Fruit fly (Drosophila melanogaster) whole organism, embryonic: ENCODE data around the gene CG11842.
A peak's percentile ranks its signal among the peaks of the same experiment; 100 is the strongest.

Experiments used
- CG12155 ChIP-seq: fragments of 200-800 bp; sonication (Bioruptor generic); optimal IDR thresholded peaks from 3 replicates; lab custom pipeline; 2016; ENCODE audit warnings: missing biosample characterization, missing genetic modification characterization
- CG13296 ChIP-seq: fragments of 200-800 bp; sonication (Bioruptor generic); optimal IDR thresholded peaks from 3 replicates; lab custom pipeline; 2018; ENCODE audit warnings: missing biosample characterization, mild to moderate bottlenecking, missing genetic modification characterization
- CG17568 ChIP-seq: fragments of 200-800 bp; sonication (Bioruptor generic); optimal IDR thresholded peaks from 2 replicates; lab custom pipeline; 2018; ENCODE audit warnings: missing biosample characterization, mild to moderate bottlenecking, missing genetic modification characterization, moderate library complexity
- CG18262 ChIP-seq: fragments of 200-800 bp; optimal IDR thresholded peaks from 3 replicates; lab custom pipeline; 2019; ENCODE audit warnings: missing biosample characterization, mild to moderate bottlenecking, missing genetic modification characterization, moderate library complexity
- CG18599 ChIP-seq: fragments of 200-800 bp; sonication (Bioruptor generic); optimal IDR thresholded peaks from 3 replicates; lab custom pipeline; 2017; ENCODE audit warnings: missing biosample characterization, missing genetic modification characterization, mild to moderate bottlenecking, moderate library complexity, missing genetic modification reagents
- CG2120 ChIP-seq: fragments of 200-800 bp; sonication (Bioruptor generic); optimal IDR thresholded peaks from 3 replicates; lab custom pipeline; 2016; ENCODE audit warnings: missing biosample characterization, missing genetic modification characterization
- CG2875 ChIP-seq: fragments of 200-800 bp; sonication (Bioruptor generic); optimal IDR thresholded peaks from 2 replicates; lab custom pipeline; 2017; ENCODE audit warnings: missing biosample characterization, mild to moderate bottlenecking, missing genetic modification characterization, missing genetic modification reagents
- CG32767 ChIP-seq: fragments of 200-800 bp; sonication (Bioruptor generic); IDR thresholded peaks from 2 replicates; pipeline ENCODE4 v1.3.6; 2022; ENCODE audit warnings: missing biosample characterization, missing genetic modification characterization
- CG34422 ChIP-seq: fragments of 200-800 bp; sonication (Bioruptor generic); IDR thresholded peaks from 3 replicates; pipeline ENCODE4 v1.3.6; 2022; ENCODE audit warnings: missing biosample characterization, missing genetic modification characterization
- CG3726 ChIP-seq: fragments of 200-800 bp; sonication (Bioruptor generic); IDR thresholded peaks from 3 replicates; pipeline ENCODE4, ENCODE4 v1.3.6; 2022; ENCODE audit warnings: missing biosample characterization, missing genetic modification characterization
- CG4730 ChIP-seq: fragments of 200-800 bp; sonication (Bioruptor generic); IDR thresholded peaks from 2 replicates; pipeline ENCODE4 v1.3.6; 2022; ENCODE audit warnings: missing biosample characterization, missing genetic modification characterization
- CG4854 ChIP-seq: fragments of 200-800 bp; sonication (Bioruptor generic); optimal IDR thresholded peaks from 2 replicates; lab custom pipeline; 2016; ENCODE audit warnings: missing biosample characterization, missing genetic modification characterization, inconsistent platforms
- CG5245 ChIP-seq: fragments of 200-800 bp; sonication (Bioruptor generic); optimal IDR thresholded peaks from 3 replicates; lab custom pipeline; 2016; ENCODE audit warnings: missing biosample characterization, missing genetic modification characterization
- CG6765 ChIP-seq: fragments of 200-800 bp; sonication (Bioruptor generic); optimal IDR thresholded peaks from 3 replicates; lab custom pipeline; 2017; ENCODE audit warnings: missing biosample characterization, mild to moderate bottlenecking, missing genetic modification characterization
- CG8924 ChIP-seq: fragments of 200-800 bp; optimal IDR thresholded peaks from 3 replicates; lab custom pipeline; 2019; ENCODE audit warnings: missing biosample characterization, mild to moderate bottlenecking, missing genetic modification characterization, moderate library complexity
- CG9817 ChIP-seq: fragments of 200-800 bp; sonication (Bioruptor generic); optimal IDR thresholded peaks from 2 replicates; lab custom pipeline; 2018; ENCODE audit warnings: missing biosample characterization, mild to moderate bottlenecking, missing genetic modification characterization, moderate library complexity
- CkIIα-i1 ChIP-seq: fragments of 200-800 bp; sonication (Bioruptor generic); IDR thresholded peaks from 2 replicates; pipeline ENCODE4 v1.3.6; 2022; ENCODE audit warnings: missing biosample characterization, missing genetic modification characterization
- Ets97D ChIP-seq: fragments of 200-800 bp; sonication (Bioruptor generic); optimal IDR thresholded peaks from 3 replicates; lab custom pipeline; 2016; ENCODE audit warnings: missing biosample characterization, missing genetic modification characterization
- Hey ChIP-seq: fragments of 200-800 bp; sonication (Bioruptor generic); optimal IDR thresholded peaks from 3 replicates; lab custom pipeline; 2018; ENCODE audit warnings: missing biosample characterization, mild to moderate bottlenecking, missing genetic modification characterization
- Hmr ChIP-seq: fragments of 200-800 bp; sonication (Bioruptor generic); optimal IDR thresholded peaks from 3 replicates; lab custom pipeline; 2017; ENCODE audit warnings: mild to moderate bottlenecking, missing biosample characterization, missing genetic modification reagents, missing genetic modification characterization
- Hr51 ChIP-seq, 2 experiments: fragments of 200-800 bp; sonication (Bioruptor generic); optimal IDR thresholded peaks; 2 replicates in 1 of 2; 3 replicates in 1 of 2; lab custom pipeline; 2016 to 2018; ENCODE audit warnings: missing biosample characterization in 2 of 2, missing genetic modification characterization in 2 of 2, mild to moderate bottlenecking in 1 of 2, moderate library complexity in 1 of 2
- Hsf ChIP-seq: fragments of 200-800 bp; sonication (Bioruptor generic); optimal IDR thresholded peaks from 3 replicates; lab custom pipeline; 2016; ENCODE audit warnings: missing biosample characterization, missing genetic modification characterization
- MBD-R2 ChIP-seq: fragments of 200-800 bp; sonication (Bioruptor generic); IDR thresholded peaks from 2 replicates; pipeline ENCODE4 v1.3.6; 2022; ENCODE audit warnings: missing biosample characterization, missing genetic modification characterization
- Med ChIP-seq: fragments of 200-800 bp; sonication (Bioruptor generic); peaks from one replicate; lab custom pipeline; 2016; ENCODE audit warnings: missing biosample characterization, missing genetic modification characterization, mild to moderate bottlenecking, inconsistent platforms, moderate library complexity
- NC2α ChIP-seq: fragments of 200-800 bp; sonication (Bioruptor generic); optimal IDR thresholded peaks from 2 replicates; lab custom pipeline; 2016; ENCODE audit warnings: missing biosample characterization, missing genetic modification characterization
- NFAT ChIP-seq: fragments of 200-800 bp; sonication (Bioruptor generic); IDR thresholded peaks from 2 replicates; pipeline ENCODE4 v1.3.6; 2022; ENCODE audit warnings: missing biosample characterization, missing genetic modification characterization
- Tbp ChIP-seq: fragments of >200 bp; optimal IDR thresholded peaks from 2 replicates; lab custom pipeline; 2018; ENCODE audit warnings: missing biosample characterization, missing genetic modification characterization
- Trl ChIP-seq, 3 experiments: fragments of >200 bp in 2 of 3; fragments of 200-800 bp in 1 of 3; sonication (Bioruptor generic) in 1 of 3; optimal IDR thresholded peaks; 2 replicates in 1 of 3; 3 replicates in 2 of 3; lab custom pipeline; 2016 to 2017; ENCODE audit warnings: missing biosample characterization in 1 of 3, missing genetic modification characterization in 1 of 3
- Xrp1 ChIP-seq: fragments of 200-800 bp; sonication (Bioruptor generic); IDR thresholded peaks from 2 replicates; pipeline ENCODE4 v1.3.6; 2022; ENCODE audit warnings: missing biosample characterization, missing genetic modification characterization
- ap ChIP-seq: fragments of 200-800 bp; sonication (Bioruptor generic); IDR thresholded peaks from 2 replicates; pipeline ENCODE4 v1.3.6; 2022; ENCODE audit warnings: missing biosample characterization, missing genetic modification characterization
- az2 ChIP-seq: fragments of 200-800 bp; sonication (Bioruptor generic); optimal IDR thresholded peaks from 3 replicates; lab custom pipeline; 2016; ENCODE audit warnings: missing biosample characterization, missing genetic modification characterization
- bbx ChIP-seq: fragments of 200-800 bp; sonication (Bioruptor generic); IDR thresholded peaks from 2 replicates; pipeline ENCODE4 v1.3.6; 2022; ENCODE audit warnings: missing biosample characterization, missing genetic modification characterization; ENCODE audit not compliant: partially characterized antibody
- cato ChIP-seq: fragments of 200-800 bp; sonication (Bioruptor generic); optimal IDR thresholded peaks from 2 replicates; lab custom pipeline; 2016; ENCODE audit warnings: missing biosample characterization, missing genetic modification characterization, borderline replicate concordance
- corto ChIP-seq: fragments of 200-800 bp; sonication (Bioruptor generic); optimal IDR thresholded peaks from 2 replicates; lab custom pipeline; 2016; ENCODE audit warnings: missing biosample characterization, mild to moderate bottlenecking, missing genetic modification characterization, moderate library complexity
- eyg ChIP-seq: fragments of 200-800 bp; sonication (Bioruptor generic); optimal IDR thresholded peaks from 3 replicates; lab custom pipeline; 2016; ENCODE audit warnings: missing biosample characterization, missing genetic modification characterization
- grn ChIP-seq: fragments of 200-800 bp; sonication (Bioruptor generic); optimal IDR thresholded peaks from 3 replicates; lab custom pipeline; 2017; ENCODE audit warnings: missing biosample characterization, missing genetic modification characterization
- her ChIP-seq: fragments of 200-800 bp; sonication (Bioruptor generic); optimal IDR thresholded peaks from 2 replicates; lab custom pipeline; 2016; ENCODE audit warnings: missing biosample characterization, missing genetic modification characterization
- jigr1 ChIP-seq: fragments of 200-800 bp; sonication (Bioruptor generic); IDR thresholded peaks from 3 replicates; pipeline ENCODE4 v1.3.6; 2022; ENCODE audit warnings: missing biosample characterization, missing genetic modification characterization
- kni ChIP-seq: fragments of 200-800 bp; sonication (Bioruptor generic); optimal IDR thresholded peaks from 3 replicates; lab custom pipeline; 2017; ENCODE audit warnings: mild to moderate bottlenecking, missing biosample characterization, missing genetic modification reagents, missing genetic modification characterization
- nau ChIP-seq: fragments of 200-800 bp; sonication (Bioruptor generic); optimal IDR thresholded peaks from 3 replicates; lab custom pipeline; 2017; ENCODE audit warnings: missing biosample characterization, mild to moderate bottlenecking, missing genetic modification characterization, missing genetic modification reagents
- odd ChIP-seq: fragments of 200-800 bp; sonication (Bioruptor generic); optimal IDR thresholded peaks from 2 replicates; lab custom pipeline; 2017; ENCODE audit warnings: missing biosample characterization, mild to moderate bottlenecking, missing genetic modification characterization
- peb ChIP-seq: fragments of 200-800 bp; sonication (Bioruptor generic); IDR thresholded peaks from 2 replicates; pipeline ENCODE4 v1.3.6; 2022; ENCODE audit warnings: missing biosample characterization, missing genetic modification characterization
- pho ChIP-seq: fragments of 200-800 bp; sonication (Bioruptor generic); optimal IDR thresholded peaks from 2 replicates; lab custom pipeline; 2016; ENCODE audit warnings: missing biosample characterization, missing genetic modification characterization
- pzg ChIP-seq: fragments of 200-800 bp; sonication (Bioruptor generic); optimal IDR thresholded peaks from 3 replicates; lab custom pipeline; 2018; ENCODE audit warnings: missing biosample characterization, mild to moderate bottlenecking, missing genetic modification characterization, moderate library complexity
- ranshi ChIP-seq: fragments of 200-800 bp; sonication (Bioruptor generic); IDR thresholded peaks from 2 replicates; pipeline ENCODE4 v1.3.6; 2022; ENCODE audit warnings: missing biosample characterization, missing genetic modification characterization
- sens ChIP-seq: fragments of 200-800 bp; sonication (Bioruptor generic); peaks from one replicate; lab custom pipeline; 2016; ENCODE audit warnings: missing biosample characterization, missing genetic modification characterization
- sens-2 ChIP-seq: fragments of 200-800 bp; sonication (Bioruptor generic); IDR thresholded peaks from 2 replicates; pipeline ENCODE4 v1.3.6; 2022; ENCODE audit warnings: missing biosample characterization, missing genetic modification characterization
- sim ChIP-seq: fragments of 200-800 bp; sonication (Bioruptor generic); IDR thresholded peaks from 2 replicates; pipeline ENCODE4 v1.3.6; 2022; ENCODE audit warnings: missing biosample characterization, missing genetic modification characterization
- ssp ChIP-seq: fragments of 200-800 bp; sonication (Bioruptor generic); IDR thresholded peaks from 2 replicates; pipeline ENCODE4 v1.3.6; 2022; ENCODE audit warnings: missing biosample characterization, missing genetic modification characterization
- sug ChIP-seq: fragments of 200-800 bp; optimal IDR thresholded peaks from 2 replicates; lab custom pipeline; 2019; ENCODE audit warnings: missing biosample characterization, mild to moderate bottlenecking, missing genetic modification characterization, moderate library complexity
- twi ChIP-seq: fragments of 200-800 bp; optimal IDR thresholded peaks from 2 replicates; lab custom pipeline; 2019; ENCODE audit warnings: missing biosample characterization, mild to moderate bottlenecking, missing genetic modification characterization, moderate library complexity
- tx ChIP-seq: fragments of 200-800 bp; sonication (Bioruptor generic); optimal IDR thresholded peaks from 2 replicates; lab custom pipeline; 2016; ENCODE audit warnings: missing biosample characterization, missing genetic modification characterization

The CG11842 gene

dm6 chr3R:29064682-29065100 lies 12.2 kb downstream of the CG11842 start (continued):
- TF ChIP-seq corto (GFP tag; lab: Kevin White, UChicago) (no peak), ap (GFP tag; lab: Robert Waterston, UW) (no peak), twi (peak; percentile 4), jigr1 (GFP tag; lab: Robert Waterston, UW) (no peak), CG2120 (GFP tag; lab: Kevin White, UChicago) (no peak), pzg (GFP tag; lab: Kevin White, UChicago) (no peak), Xrp1 (GFP tag; lab: Robert Waterston, UW) (no peak), CG9817 (tag; lab: Kevin White, UChicago) (no peak), CG17568 (no peak), Hr51 (GFP tag; optimal IDR thresholded peaks at IDR 0.05; lab: Kevin White, UChicago) (peak in 1 of 2 experiments; percentile 24), nau (peak; percentile 21), Hmr (GFP tag; lab: Kevin White, UChicago) (peak; percentile 6), CG18262 (tag; lab: Kevin White, UChicago) (no peak), Hsf (GFP tag; lab: Kevin White, UChicago) (no peak), Tbp (GFP tag; lab: Kevin White, UChicago) (no peak), CG18599 (peak; percentile 36), bbx (no peak), cato (no peak), CG6765 (GFP tag; lab: Kevin White, UChicago) (no peak), CG32767 (GFP tag; lab: Robert Waterston, UW) (no peak), az2 (GFP tag; lab: Kevin White, UChicago) (no peak), NC2α (no peak), sug (no peak), CkIIα-i1 (GFP tag; lab: Robert Waterston, UW) (no peak), Hey (no peak), sens (peak; percentile 86), CG8924 (tag; lab: Kevin White, UChicago) (peak; percentile 7), CG3726 (GFP tag; lab: Robert Waterston, UW) (no peak), grn (GFP tag; lab: Kevin White, UChicago) (no peak), Med (GFP tag; lab: Kevin White, UChicago) (peak; percentile 60), Ets97D (GFP tag; lab: Kevin White, UChicago) (no peak), CG2875 (GFP tag; lab: Kevin White, UChicago) (no peak), eyg (GFP tag; lab: Kevin White, UChicago) (no peak), kni (GFP tag; lab: Kevin White, UChicago) (peak; percentile 14), CG34422 (GFP tag; lab: Robert Waterston, UW) (no peak), peb (no peak), sens-2 (GFP tag; lab: Robert Waterston, UW) (no peak), sim (no peak), her (GFP tag; lab: Kevin White, UChicago) (peak; percentile 22), Trl (optimal IDR thresholded peaks at IDR 0.05; lab: Kevin White, UChicago) (peak; percentile 83 to 90), Trl (GFP tag; optimal IDR thresholded peaks at IDR 0.05; lab: Kevin White, UChicago) (no peak), CG5245 (peak; percentile 2), CG13296 (no peak), NFAT (no peak), tx (no peak), ssp (no peak), CG4854 (no peak), ranshi (GFP tag; lab: Robert Waterston, UW) (no peak), odd (GFP tag; lab: Kevin White, UChicago) (peak; percentile 4), CG12155 (peak; percentile 74), MBD-R2 (GFP tag; lab: Robert Waterston, UW) (no peak), CG4730 (GFP tag; lab: Robert Waterston, UW) (no peak), pho (GFP tag; lab: Kevin White, UChicago) (no peak)
